Fruit fly (Drosophila melanogaster): ENCODE measurements around the gene pll.

pll gene

dm6 chr3R:27246264-27246663, 6.7 kb downstream of the pll start (continued):
- TF ChIP-seq CG10267 (tag; optimal IDR thresholded peaks at IDR 0.05) = peak; percentile 87
- TF ChIP-seq CG18262 (tag; optimal IDR thresholded peaks at IDR 0.05) = peak; percentile 95
- peak; percentile 43 for TF ChIP-seq Hsf (GFP tag; optimal IDR thresholded peaks at IDR 0.05)
- no peak for TF ChIP-seq sr (GFP tag; IDR thresholded peaks at IDR 0.05)
- TF ChIP-seq CG6689 (GFP tag; IDR thresholded peaks at IDR 0.05) = peak; percentile 79
- TF ChIP-seq caup (GFP tag; optimal IDR thresholded peaks at IDR 0.05; ENCODE audit: severe bottlenecking) = peak; percentile 71
- peak; percentile 1 for TF ChIP-seq lilli (GFP tag; optimal IDR thresholded peaks at IDR 0.05)
- TF ChIP-seq sqz (GFP tag; optimal IDR thresholded peaks at IDR 0.05) = no peak
- TF ChIP-seq CG11456 (GFP tag; IDR thresholded peaks at IDR 0.05) = no peak
- TF ChIP-seq Blimp-1 (GFP tag; optimal IDR thresholded peaks at IDR 0.05) = peak; percentile 88
- TF ChIP-seq CG2116 (GFP tag; optimal IDR thresholded peaks at IDR 0.05) = peak; percentile 38
- peak; percentile 52; the same call in 1 of the 2 replicates for TF ChIP-seq ttk (GFP tag; IDR thresholded peaks at IDR 0.05)
- peak; percentile 40; the same call in 1 of the 2 replicates for TF ChIP-seq sisA (GFP tag; IDR thresholded peaks at IDR 0.05)
- TF ChIP-seq TFAM (GFP tag; optimal IDR thresholded peaks at IDR 0.05) = peak; percentile 12
- TF ChIP-seq CG15073 (GFP tag; optimal IDR thresholded peaks at IDR 0.05) = no peak
- TF ChIP-seq cwo (GFP tag; optimal IDR thresholded peaks at IDR 0.05) = peak; percentile 78
- TF ChIP-seq CG9932 (GFP tag; IDR thresholded peaks at IDR 0.05) = peak; percentile 36; the same call in 1 of the 2 replicates
- TF ChIP-seq pnt (GFP tag; optimal IDR thresholded peaks at IDR 0.05) = no peak
- TF ChIP-seq Lim3 (GFP tag; IDR thresholded peaks at IDR 0.05) = no peak
- TF ChIP-seq H2.0 (GFP tag; IDR thresholded peaks at IDR 0.05) = peak; percentile 58
- TF ChIP-seq Fer1 (GFP tag; optimal IDR thresholded peaks at IDR 0.05) = peak; percentile 81
- TF ChIP-seq pfk (GFP tag; optimal IDR thresholded peaks at IDR 0.05) = no peak
- peak; percentile 62 for TF ChIP-seq Xbp1 (GFP tag; optimal IDR thresholded peaks at IDR 0.05)
- TF ChIP-seq Rx (GFP tag; IDR thresholded peaks at IDR 0.05) = no peak
- peak; percentile 35 for TF ChIP-seq CG5245 (GFP tag; optimal IDR thresholded peaks at IDR 0.05)
- TF ChIP-seq tap (tag; optimal IDR thresholded peaks at IDR 0.05) = peak; percentile 91
- TF ChIP-seq gem (tag; optimal IDR thresholded peaks at IDR 0.05) = peak; percentile 93
- peak; percentile 80 for TF ChIP-seq CG17385 (GFP tag; optimal IDR thresholded peaks at IDR 0.05)
- no peak for TF ChIP-seq Tbp (GFP tag; optimal IDR thresholded peaks at IDR 0.05)
- no peak for TF ChIP-seq NC2α (GFP tag; optimal IDR thresholded peaks at IDR 0.05)
- peak; percentile 71 for TF ChIP-seq CG15011 (GFP tag; optimal IDR thresholded peaks at IDR 0.05)
- no peak for TF ChIP-seq z (GFP tag; IDR thresholded peaks at IDR 0.05)
- TF ChIP-seq Elba2 (GFP tag; optimal IDR thresholded peaks at IDR 0.05) = no peak
- peak; percentile 92 for TF ChIP-seq gsb-n (tag; optimal IDR thresholded peaks at IDR 0.05)
- peak; percentile 89 for TF ChIP-seq D19A (tag; optimal IDR thresholded peaks at IDR 0.05)
- TF ChIP-seq ase (GFP tag; IDR thresholded peaks at IDR 0.05) = peak; percentile 51; the same call in 2 of the 3 replicates
- 0 out of 2 replicates have a peak, but pooled peaks have one; percentile 39 for TF ChIP-seq ranshi (GFP tag; IDR thresholded peaks at IDR 0.05)
- TF ChIP-seq HHEX (GFP tag; optimal IDR thresholded peaks at IDR 0.05) = peak; percentile 59
- TF ChIP-seq sna (GFP tag; IDR thresholded peaks at IDR 0.05; ENCODE audit: partially characterized antibody) = no peak
- peak; percentile 36; the same call in 1 of the 2 replicates for TF ChIP-seq sob (GFP tag; IDR thresholded peaks at IDR 0.05)
- no peak for TF ChIP-seq ham (GFP tag; IDR thresholded peaks at IDR 0.05)
- TF ChIP-seq kni (GFP tag; optimal IDR thresholded peaks at IDR 0.05) = no peak
- peak; percentile 69 for TF ChIP-seq ind (GFP tag; optimal IDR thresholded peaks at IDR 0.05)
- peak; percentile 17 for TF ChIP-seq kay (GFP tag; optimal IDR thresholded peaks at IDR 0.05)
- TF ChIP-seq ac (GFP tag; optimal IDR thresholded peaks at IDR 0.05) = peak; percentile 5
- peak; percentile 61 for TF ChIP-seq zen (tag; optimal IDR thresholded peaks at IDR 0.05)
- TF ChIP-seq CG2712 (tag; optimal IDR thresholded peaks at IDR 0.05) = peak; percentile 93
- peak; percentile 80 for TF ChIP-seq stc (GFP tag; IDR thresholded peaks at IDR 0.05)
- peak; percentile 68 for TF ChIP-seq CG30020 (tag; optimal IDR thresholded peaks at IDR 0.05)
- TF ChIP-seq gcm (GFP tag; optimal IDR thresholded peaks at IDR 0.05) = peak; percentile 93
- no peak for TF ChIP-seq CG11085 (GFP tag; IDR thresholded peaks at IDR 0.05)

Data from whole organism, embryonic.